Worm (Caenorhabditis elegans) whole organism, L1 larva: ENCODE measurements around the gene W02F12.8.

Experiments
- ceh-90 ChIP-seq: sonication (generic microtip); optimal IDR thresholded peaks from 2 replicates; lab custom pipeline; 2016; ENCODE audit warnings: missing genetic modification characterization, missing compliant biosample characterization
- snpc-4 ChIP-seq: fragments of 150-350 bp; optimal IDR thresholded peaks from 2 replicates; lab custom pipeline; 2014; ENCODE audit warnings: missing biosample characterization, missing genetic modification characterization

DNA sequence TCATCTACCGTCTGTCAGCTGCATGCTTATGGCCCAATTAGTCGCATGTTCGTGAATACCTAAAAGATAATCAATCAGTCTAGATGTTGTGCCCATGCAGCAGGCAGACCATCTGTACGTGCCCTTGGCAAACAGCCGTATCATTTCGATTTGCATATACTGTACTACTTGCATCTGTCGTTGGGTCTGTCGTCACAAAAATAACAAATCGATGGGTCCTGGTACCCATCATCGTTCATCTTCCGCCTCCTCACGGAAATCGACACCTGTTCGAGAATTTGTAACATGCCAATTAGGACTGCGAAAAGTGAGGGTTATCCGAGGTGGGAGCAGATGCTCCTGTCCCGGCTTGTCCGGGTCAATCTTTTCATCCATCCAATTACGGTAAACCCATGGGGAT is 11.3 kb downstream of the W02F12.8 start:
- TF ChIP-seq snpc-4 (tag; lab: Kevin White, UChicago), result no peak
- no peak for TF ChIP-seq ceh-90 (tag; lab: Kevin White, UChicago)
